Fruit fly (Drosophila melanogaster) whole organism, embryonic: ENCODE measurements around the gene Dif.
A peak's percentile ranks its signal among the peaks of the same experiment; 100 is the strongest.

ENCODE experiments used
- Aef1 ChIP-seq: fragments of 200-800 bp; sonication (Bioruptor generic); IDR thresholded peaks from 3 replicates; pipeline ENCODE4 v1.3.6; 2022; ENCODE audit warnings: missing biosample characterization, missing genetic modification characterization
- Atf6 ChIP-seq: fragments of 200-800 bp; sonication (Bioruptor generic); IDR thresholded peaks from 2 replicates; pipeline ENCODE4 v1.3.6; 2022; ENCODE audit warnings: missing biosample characterization, missing genetic modification characterization
- B-H1 ChIP-seq: fragments of 200-800 bp; sonication (Bioruptor generic); IDR thresholded peaks from 3 replicates; pipeline ENCODE4 v1.3.6; 2022; ENCODE audit warnings: missing biosample characterization, missing genetic modification characterization
- CG13296 ChIP-seq: fragments of 200-800 bp; sonication (Bioruptor generic); optimal IDR thresholded peaks from 3 replicates; lab custom pipeline; 2018; ENCODE audit warnings: missing biosample characterization, mild to moderate bottlenecking, missing genetic modification characterization
- CG15479 ChIP-seq: fragments of 200-800 bp; sonication (Bioruptor generic); optimal IDR thresholded peaks from 3 replicates; lab custom pipeline; 2019; ENCODE audit warnings: missing biosample characterization, mild to moderate bottlenecking, missing genetic modification characterization, moderate library complexity
- CG1602 ChIP-seq: fragments of 200-800 bp; sonication (Bioruptor generic); optimal IDR thresholded peaks from 3 replicates; lab custom pipeline; 2016; ENCODE audit warnings: missing biosample characterization, missing genetic modification characterization
- CG1603 ChIP-seq: fragments of 200-800 bp; sonication (Bioruptor generic); optimal IDR thresholded peaks from 2 replicates; lab custom pipeline; 2019; ENCODE audit warnings: missing biosample characterization, mild to moderate bottlenecking, missing genetic modification characterization, moderate library complexity
- CG17186 ChIP-seq: fragments of 200-800 bp; sonication (Bioruptor generic); optimal IDR thresholded peaks from 3 replicates; lab custom pipeline; 2017; ENCODE audit warnings: missing biosample characterization, missing genetic modification reagents, missing genetic modification characterization
- CG18599 ChIP-seq: fragments of 200-800 bp; sonication (Bioruptor generic); optimal IDR thresholded peaks from 3 replicates; lab custom pipeline; 2017; ENCODE audit warnings: missing biosample characterization, missing genetic modification characterization, mild to moderate bottlenecking, moderate library complexity, missing genetic modification reagents
- CG31388 ChIP-seq: fragments of 200-800 bp; sonication (Bioruptor generic); optimal IDR thresholded peaks from 2 replicates; lab custom pipeline; 2016; ENCODE audit warnings: missing biosample characterization, missing genetic modification characterization
- CG32772 ChIP-seq: fragments of 200-800 bp; sonication (Bioruptor generic); IDR thresholded peaks from 2 replicates; pipeline ENCODE4 v1.3.6; 2022; ENCODE audit warnings: missing biosample characterization, missing genetic modification characterization
- CG34376 ChIP-seq: fragments of 200-800 bp; sonication (Bioruptor generic); optimal IDR thresholded peaks from 2 replicates; lab custom pipeline; 2018; ENCODE audit warnings: missing biosample characterization, mild to moderate bottlenecking, missing genetic modification characterization
- CG34422 ChIP-seq: fragments of 200-800 bp; sonication (Bioruptor generic); IDR thresholded peaks from 3 replicates; pipeline ENCODE4 v1.3.6; 2022; ENCODE audit warnings: missing biosample characterization, missing genetic modification characterization
- CG3995 ChIP-seq: fragments of 200-800 bp; sonication (Bioruptor generic); optimal IDR thresholded peaks from 3 replicates; lab custom pipeline; 2016; ENCODE audit warnings: missing biosample characterization, missing genetic modification characterization
- CG42726 ChIP-seq: fragments of 200-800 bp; sonication (Bioruptor generic); IDR thresholded peaks from 2 replicates; pipeline ENCODE4 v1.3.6; 2022; ENCODE audit warnings: missing biosample characterization, missing genetic modification characterization; ENCODE audit not compliant: partially characterized antibody
- CG6175 ChIP-seq: fragments of 200-800 bp; sonication (Bioruptor generic); IDR thresholded peaks from 3 replicates; pipeline ENCODE4 v1.3.6; 2022; ENCODE audit warnings: missing biosample characterization, missing genetic modification characterization
- CG7786 ChIP-seq: fragments of 200-800 bp; sonication (Bioruptor generic); optimal IDR thresholded peaks from 2 replicates; lab custom pipeline; 2016; ENCODE audit warnings: missing biosample characterization, missing genetic modification characterization
- CG7963 ChIP-seq: fragments of 200-800 bp; sonication (Bioruptor generic); IDR thresholded peaks from 3 replicates; pipeline ENCODE4 v1.3.6; 2022; ENCODE audit warnings: missing biosample characterization, missing genetic modification characterization; ENCODE audit not compliant: partially characterized antibody
- CG9797 ChIP-seq: fragments of 200-800 bp; sonication (Bioruptor generic); optimal IDR thresholded peaks from 3 replicates; lab custom pipeline; 2018; ENCODE audit warnings: missing biosample characterization, mild to moderate bottlenecking, missing genetic modification characterization
- CG9876 ChIP-seq: fragments of 200-800 bp; sonication (Bioruptor generic); optimal IDR thresholded peaks from 2 replicates; lab custom pipeline; 2016; ENCODE audit warnings: missing biosample characterization, missing genetic modification characterization
- Dfd ChIP-seq, 2 experiments: fragments of >200 bp; optimal IDR thresholded peaks; 2 replicates each; lab custom pipeline; 2017; ENCODE audit warnings: missing biosample characterization in 2 of 2, missing genetic modification characterization in 2 of 2
- Dip3 ChIP-seq: fragments of 200-800 bp; sonication (Bioruptor generic); optimal IDR thresholded peaks from 3 replicates; lab custom pipeline; 2016; ENCODE audit warnings: missing biosample characterization, missing genetic modification characterization
- Dll ChIP-seq: fragments of 200-800 bp; sonication (Bioruptor generic); IDR thresholded peaks from 4 replicates; pipeline ENCODE4 v1.3.6; 2022; ENCODE audit warnings: missing biosample characterization, missing genetic modification characterization; ENCODE audit not compliant: partially characterized antibody
- Doc3 ChIP-seq: fragments of 200-800 bp; sonication (Bioruptor generic); IDR thresholded peaks from 3 replicates; pipeline ENCODE4 v1.3.6; 2022; ENCODE audit warnings: missing biosample characterization, missing genetic modification characterization; ENCODE audit not compliant: partially characterized antibody
- Ets65A ChIP-seq: fragments of 200-800 bp; sonication (Bioruptor generic); peaks from one replicate; lab custom pipeline; 2016; ENCODE audit warnings: missing biosample characterization, missing genetic modification characterization
- Fer2 ChIP-seq: fragments of 200-800 bp; sonication (Bioruptor generic); optimal IDR thresholded peaks from 2 replicates; lab custom pipeline; 2018; ENCODE audit warnings: missing biosample characterization, mild to moderate bottlenecking, missing genetic modification characterization, moderate library complexity
- H15 ChIP-seq: fragments of 200-800 bp; sonication (Bioruptor generic); IDR thresholded peaks from 3 replicates; pipeline ENCODE4 v1.3.6; 2022; ENCODE audit warnings: missing biosample characterization, missing genetic modification characterization
- HmgD ChIP-seq: fragments of 200-800 bp; sonication (Bioruptor generic); optimal IDR thresholded peaks from 3 replicates; lab custom pipeline; 2016; ENCODE audit warnings: missing biosample characterization, missing genetic modification characterization
- Jarid2 ChIP-seq: fragments of 200-800 bp; sonication (Bioruptor generic); optimal IDR thresholded peaks from 3 replicates; lab custom pipeline; 2017; ENCODE audit warnings: mild to moderate bottlenecking, missing biosample characterization, missing genetic modification reagents, missing genetic modification characterization
- NC2β ChIP-seq: fragments of 200-800 bp; sonication (Bioruptor generic); optimal IDR thresholded peaks from 2 replicates; lab custom pipeline; 2016; ENCODE audit warnings: missing biosample characterization, missing genetic modification characterization
- Pdp1 ChIP-seq, 2 experiments: fragments of 200-800 bp; sonication (Bioruptor generic); optimal IDR thresholded peaks; 3 replicates each; lab custom pipeline; 2016; ENCODE audit warnings: missing biosample characterization in 2 of 2, missing genetic modification characterization in 2 of 2, mild to moderate bottlenecking in 1 of 2, moderate library complexity in 1 of 2
- al ChIP-seq: fragments of 200-800 bp; sonication (Bioruptor generic); IDR thresholded peaks from 2 replicates; pipeline ENCODE4 v1.3.6; 2022; ENCODE audit warnings: missing biosample characterization, missing genetic modification characterization
- ash1 ChIP-seq: fragments of 200-800 bp; sonication (Bioruptor generic); optimal IDR thresholded peaks from 2 replicates; lab custom pipeline; 2018; ENCODE audit warnings: missing biosample characterization, mild to moderate bottlenecking, missing genetic modification characterization
- bsh ChIP-seq, 2 experiments: fragments of 200-800 bp; sonication (Bioruptor generic); optimal IDR thresholded peaks; 2 replicates each; lab custom pipeline; 2017 to 2018; ENCODE audit warnings: mild to moderate bottlenecking in 2 of 2, missing biosample characterization in 2 of 2, missing genetic modification characterization in 2 of 2, moderate library complexity in 1 of 2
- dmrt99B ChIP-seq: fragments of 200-800 bp; sonication (Bioruptor generic); optimal IDR thresholded peaks from 2 replicates; lab custom pipeline; 2018; ENCODE audit warnings: missing biosample characterization, mild to moderate bottlenecking, missing genetic modification characterization, moderate library complexity
- jigr1 ChIP-seq: fragments of 200-800 bp; sonication (Bioruptor generic); IDR thresholded peaks from 3 replicates; pipeline ENCODE4 v1.3.6; 2022; ENCODE audit warnings: missing biosample characterization, missing genetic modification characterization
- lab ChIP-seq: fragments of 200-800 bp; sonication (Bioruptor generic); optimal IDR thresholded peaks from 3 replicates; lab custom pipeline; 2017; ENCODE audit warnings: missing biosample characterization, missing genetic modification characterization, mild to moderate bottlenecking, moderate library complexity, missing genetic modification reagents
- lov ChIP-seq, 2 experiments: fragments of 200-800 bp in 1 of 2; fragments of >200 bp in 1 of 2; sonication (Bioruptor generic) in 1 of 2; IDR thresholded peaks in 1 of 2; optimal IDR thresholded peaks in 1 of 2; 2 replicates in 1 of 2; 3 replicates in 1 of 2; pipeline versions ENCODE4 v1.3.6 to Lab custom; 2017 to 2022; ENCODE audit warnings: missing biosample characterization in 1 of 2, missing genetic modification characterization in 1 of 2
- mam ChIP-seq: fragments of 200-800 bp; sonication (Bioruptor generic); optimal IDR thresholded peaks from 3 replicates; lab custom pipeline; 2016; ENCODE audit warnings: missing biosample characterization, missing genetic modification characterization
- otp ChIP-seq: fragments of 200-800 bp; sonication (Bioruptor generic); IDR thresholded peaks from 3 replicates; pipeline ENCODE4, ENCODE4 v1.3.6; 2022; ENCODE audit warnings: missing biosample characterization, missing genetic modification characterization
- pan ChIP-seq, 4 experiments: fragments of >200 bp in 3 of 4; fragments of 200-800 bp in 1 of 4; sonication (Bioruptor generic) in 1 of 4; optimal IDR thresholded peaks in 3 of 4; IDR thresholded peaks in 1 of 4; 2 replicates each; pipeline versions ENCODE4 v1.3.6 to Lab custom; 2017 to 2022; ENCODE audit warnings: missing biosample characterization in 2 of 4, missing genetic modification characterization in 2 of 4, mixed read lengths in 1 of 4
- pita ChIP-seq: fragments of 200-800 bp; sonication (Bioruptor generic); optimal IDR thresholded peaks from 2 replicates; lab custom pipeline; 2017; ENCODE audit warnings: missing biosample characterization, mild to moderate bottlenecking, missing genetic modification characterization
- ranshi ChIP-seq: fragments of 200-800 bp; sonication (Bioruptor generic); IDR thresholded peaks from 2 replicates; pipeline ENCODE4 v1.3.6; 2022; ENCODE audit warnings: missing biosample characterization, missing genetic modification characterization
- run ChIP-seq: fragments of 200-800 bp; sonication (Bioruptor generic); optimal IDR thresholded peaks from 3 replicates; lab custom pipeline; 2018; ENCODE audit warnings: missing biosample characterization, mild to moderate bottlenecking, missing genetic modification characterization
- salm ChIP-seq: fragments of 200-800 bp; sonication (Bioruptor generic); optimal IDR thresholded peaks from 2 replicates; lab custom pipeline; 2018; ENCODE audit warnings: missing biosample characterization, mild to moderate bottlenecking, missing genetic modification characterization
- schlank ChIP-seq: fragments of 200-800 bp; sonication (Bioruptor generic); optimal IDR thresholded peaks from 2 replicates; lab custom pipeline; 2018; ENCODE audit warnings: missing biosample characterization, mild to moderate bottlenecking, missing genetic modification characterization
- sens-2 ChIP-seq: fragments of 200-800 bp; sonication (Bioruptor generic); IDR thresholded peaks from 2 replicates; pipeline ENCODE4 v1.3.6; 2022; ENCODE audit warnings: missing biosample characterization, missing genetic modification characterization
- sob ChIP-seq: fragments of 200-800 bp; sonication (Bioruptor generic); IDR thresholded peaks from 2 replicates; pipeline ENCODE4 v1.3.6; 2022; ENCODE audit warnings: missing biosample characterization, missing genetic modification characterization
- ttk ChIP-seq: fragments of 200-800 bp; sonication (Bioruptor generic); IDR thresholded peaks from 2 replicates; pipeline ENCODE4 v2.1.2; 2022; ENCODE audit warnings: missing biosample characterization, missing genetic modification characterization

Dif gene

DNA sequence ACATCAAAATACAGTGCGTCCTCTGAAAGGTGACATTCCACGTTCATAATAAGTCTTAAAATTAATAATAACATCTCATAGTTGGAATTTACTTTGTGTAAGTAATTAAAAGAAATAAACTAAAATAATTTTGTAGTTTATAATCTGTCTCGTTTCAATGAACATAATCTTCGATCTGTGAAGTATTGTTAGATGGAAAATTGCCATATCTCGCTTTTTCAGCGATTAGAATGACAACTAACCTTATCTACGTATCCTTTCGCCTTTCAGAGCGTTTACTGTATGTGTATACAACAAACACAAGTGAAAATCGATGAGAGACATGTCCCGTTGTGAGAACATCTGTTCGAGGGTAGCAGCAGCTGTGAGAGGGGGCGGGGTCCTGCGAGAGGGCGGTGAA, 50.6 kb downstream of the Dif start (continued):
- TF ChIP-seq pan (optimal IDR thresholded peaks at IDR 0.05; lab: Kevin White, UChicago) (no peak), pan (GFP tag; optimal IDR thresholded peaks at IDR 0.05 in 1 of 2, IDR thresholded peaks at IDR 0.05 in 1 of 2) (peak in 1 of 2 experiments; percentile 17), lov (optimal IDR thresholded peaks at IDR 0.05; lab: Kevin White, UChicago) (no peak), lov (GFP tag; IDR thresholded peaks at IDR 0.05; lab: Robert Waterston, UW) (no peak), CG7786 (GFP tag; lab: Kevin White, UChicago) (peak; percentile 47), pita (GFP tag; lab: Kevin White, UChicago) (no peak), salm (peak; percentile 68), CG42726 (GFP tag; lab: Robert Waterston, UW) (no peak), Dll (GFP tag; lab: Robert Waterston, UW) (no peak), ash1 (no peak), CG9797 (GFP tag; lab: Kevin White, UChicago) (no peak), ttk (GFP tag; lab: Robert Waterston, UW) (no peak), HmgD (GFP tag; lab: Kevin White, UChicago) (no peak), Jarid2 (no peak), ranshi (GFP tag; lab: Robert Waterston, UW) (no peak), al (GFP tag; lab: Robert Waterston, UW) (peak; percentile 22; the same call in 1 of the 2 replicates), CG34422 (GFP tag; lab: Robert Waterston, UW) (no peak), CG1602 (GFP tag; lab: Kevin White, UChicago) (peak; percentile 41), H15 (peak; percentile 61; the same call in 1 of the 3 replicates), mam (GFP tag; lab: Kevin White, UChicago) (peak; percentile 39), CG32772 (0 out of 2 replicates have a peak, but pooled peaks have one; percentile 38), NC2β (peak; percentile 23), CG31388 (GFP tag; lab: Kevin White, UChicago) (peak; percentile 3), schlank (tag; lab: Kevin White, UChicago) (no peak), Pdp1 (GFP tag; optimal IDR thresholded peaks at IDR 0.05; lab: Kevin White, UChicago) (peak; percentile 9 to 54), dmrt99B (tag; lab: Kevin White, UChicago) (peak; percentile 84), Ets65A (no peak), CG13296 (GFP tag; lab: Kevin White, UChicago) (peak; percentile 72), CG9876 (no peak), CG34376 (GFP tag; lab: Kevin White, UChicago) (peak; percentile 53), run (peak; percentile 35), Dip3 (GFP tag; lab: Kevin White, UChicago) (peak; percentile 53), sob (GFP tag; lab: Robert Waterston, UW) (0 out of 2 replicates have a peak, but pooled peaks have one; percentile 15), lab (GFP tag; lab: Kevin White, UChicago) (peak; percentile 82), Fer2 (tag; lab: Kevin White, UChicago) (peak; percentile 74), bsh (GFP tag; optimal IDR thresholded peaks at IDR 0.05; lab: Kevin White, UChicago) (peak in 1 of 2 experiments; percentile 87), B-H1 (0 out of 3 replicates have a peak, but pooled peaks have one; percentile 10), CG7963 (GFP tag; lab: Robert Waterston, UW) (no peak), CG15479 (GFP tag; lab: Kevin White, UChicago) (peak; percentile 52), CG3995 (peak; percentile 10), CG17186 (GFP tag; lab: Kevin White, UChicago) (no peak), Doc3 (GFP tag; lab: Robert Waterston, UW) (no peak), otp (GFP tag; lab: Robert Waterston, UW) (no peak), sens-2 (GFP tag; lab: Robert Waterston, UW) (no peak), jigr1 (GFP tag; lab: Robert Waterston, UW) (no peak), CG18599 (peak; percentile 86), CG6175 (GFP tag; lab: Robert Waterston, UW) (no peak), Atf6 (GFP tag; lab: Robert Waterston, UW) (peak; percentile 63; the same call in 1 of the 2 replicates), Aef1 (GFP tag; lab: Robert Waterston, UW) (0 out of 3 replicates have a peak, but pooled peaks have one; percentile 10), CG1603 (peak; percentile 57), Dfd (GFP tag; optimal IDR thresholded peaks at IDR 0.05; lab: Kevin White, UChicago) (no peak)
